Fruit fly (Drosophila melanogaster): ENCODE measurements around the gene CG45064.
A peak's percentile ranks its signal among the peaks of the same experiment; 100 is the strongest.

The CG45064 gene

dm6 chrX:14825922-14826617 is 56.3 kb downstream of the CG45064 start, which contains the start of gene rut (continued):
- TF ChIP-seq HLHmδ (GFP tag; optimal IDR thresholded peaks at IDR 0.05) (peak; percentile 51), CG30020 (tag; optimal IDR thresholded peaks at IDR 0.05) (no peak), CG11085 (GFP tag; IDR thresholded peaks at IDR 0.05) (peak; percentile 39; the same call in 1 of the 2 replicates), Hand (GFP tag; optimal IDR thresholded peaks at IDR 0.05) (no peak), CG17385 (GFP tag; optimal IDR thresholded peaks at IDR 0.05) (no peak), MESR4 (GFP tag; optimal IDR thresholded peaks at IDR 0.05) (peak; percentile 4), CG13624 (GFP tag; optimal IDR thresholded peaks at IDR 0.05) (peak; percentile 60), ken (GFP tag; IDR thresholded peaks at IDR 0.05) (no peak), CG34422 (GFP tag; IDR thresholded peaks at IDR 0.05) (peak; percentile 64; the same call in 1 of the 3 replicates), gfzf (GFP tag; optimal IDR thresholded peaks at IDR 0.05) (peak; percentile 45), CG8359 (GFP tag; optimal IDR thresholded peaks at IDR 0.05; ENCODE audit: borderline replicate concordance) (no peak), zen2 (GFP tag; IDR thresholded peaks at IDR 0.05; ENCODE audit: partially characterized antibody) (peak; percentile 87), pnt (GFP tag; optimal IDR thresholded peaks at IDR 0.05) (no peak), Meics (GFP tag; optimal IDR thresholded peaks at IDR 0.05) (no peak), pan (optimal IDR thresholded peaks at IDR 0.05) (no peak), pan (GFP tag; optimal IDR thresholded peaks at IDR 0.05 in 1 of 2, IDR thresholded peaks at IDR 0.05 in 1 of 2) (no peak), CG7963 (GFP tag; IDR thresholded peaks at IDR 0.05; ENCODE audit: partially characterized antibody) (peak; percentile 86), amos (GFP tag; IDR thresholded peaks at IDR 0.05; ENCODE audit: partially characterized antibody) (peak; percentile 96), sob (GFP tag; IDR thresholded peaks at IDR 0.05) (peak; percentile 46; the same call in 1 of the 2 replicates), CG34224 (GFP tag; IDR thresholded peaks at IDR 0.05; ENCODE audit: partially characterized antibody) (peak; percentile 89), stc (GFP tag; IDR thresholded peaks at IDR 0.05) (0 out of 2 replicates have a peak, but pooled peaks have one; percentile 26), jumu (GFP tag; optimal IDR thresholded peaks at IDR 0.05) (peak; percentile 18), Eip74EF (GFP tag; optimal IDR thresholded peaks at IDR 0.05) (no peak), mld (GFP tag; IDR thresholded peaks at IDR 0.05; ENCODE audit: partially characterized antibody) (peak; percentile 93), BtbVII (GFP tag; optimal IDR thresholded peaks at IDR 0.05) (no peak), bsh (GFP tag; optimal IDR thresholded peaks at IDR 0.05) (peak in 1 of 2 experiments; percentile 27), nerfin-1 (tag; optimal IDR thresholded peaks at IDR 0.05) (no peak), gt (GFP tag; IDR thresholded peaks at IDR 0.05) (no peak), CG8478 (optimal IDR thresholded peaks at IDR 0.05) (no peak), CG16813 (GFP tag; IDR thresholded peaks at IDR 0.05; ENCODE audit: partially characterized antibody) (peak; percentile 87), slbo (GFP tag; IDR thresholded peaks at IDR 0.05) (peak; percentile 50; the same call in 1 of the 2 replicates), YL-1 (GFP tag; optimal IDR thresholded peaks at IDR 0.05) (peak; percentile 4), CG14014 (GFP tag; IDR thresholded peaks at IDR 0.05) (peak; percentile 56; the same call in 1 of the 2 replicates), CG1603 (tag; optimal IDR thresholded peaks at IDR 0.05) (peak; percentile 36), sna (GFP tag; IDR thresholded peaks at IDR 0.05; ENCODE audit: partially characterized antibody) (peak; percentile 89), Deaf1 (tag; optimal IDR thresholded peaks at IDR 0.05) (peak; percentile 99), crp (GFP tag; optimal IDR thresholded peaks at IDR 0.05) (peak in 1 of 2 experiments; percentile 87), CG7928 (GFP tag; optimal IDR thresholded peaks at IDR 0.05) (no peak), CG10543 (GFP tag; optimal IDR thresholded peaks at IDR 0.05) (peak; percentile 55), sisA (GFP tag; IDR thresholded peaks at IDR 0.05) (no peak), lab (GFP tag; optimal IDR thresholded peaks at IDR 0.05) (peak; percentile 39), peb (GFP tag; IDR thresholded peaks at IDR 0.05) (no peak), CG31224 (GFP tag; IDR thresholded peaks at IDR 0.05) (no peak), ERR (GFP tag; optimal IDR thresholded peaks at IDR 0.05) (no peak), CG9932 (GFP tag; IDR thresholded peaks at IDR 0.05) (peak; percentile 78), ab (GFP tag; optimal IDR thresholded peaks at IDR 0.05) (no peak), fd102C (GFP tag; optimal IDR thresholded peaks at IDR 0.05) (no peak), CG6765 (GFP tag; optimal IDR thresholded peaks at IDR 0.05) (no peak)
